Worm (Caenorhabditis elegans) whole organism, early embryonic: ENCODE data around the gene egl-13.

Experiments
- B0310.2 ChIP-seq: sonication (generic microtip); optimal IDR thresholded peaks from 2 replicates; lab custom pipeline; 2016; ENCODE audit warnings: mild to moderate bottlenecking, missing genetic modification characterization, missing compliant biosample characterization
- F13C5.2 ChIP-seq: sonication (generic microtip); optimal IDR thresholded peaks from 2 replicates; lab custom pipeline; 2017; ENCODE audit warnings: mild to moderate bottlenecking, missing genetic modification characterization, inconsistent platforms, missing compliant biosample characterization
- aly-1 ChIP-seq: sonication (generic microtip); optimal IDR thresholded peaks from 2 replicates; lab custom pipeline; 2016; ENCODE audit warnings: missing genetic modification characterization, missing compliant biosample characterization
- ama-1 ChIP-seq: fragments of 150-350 bp; optimal IDR thresholded peaks from 2 replicates; lab custom pipeline; 2014
- ceh-13 ChIP-seq: fragments of 200-800 bp; sonication (Bioruptor generic); optimal IDR thresholded peaks from 2 replicates; lab custom pipeline; 2018; ENCODE audit warnings: mild to moderate bottlenecking, missing genetic modification characterization, missing compliant biosample characterization
- ceh-36 ChIP-seq: sonication (generic microtip); optimal IDR thresholded peaks from 2 replicates; lab custom pipeline; 2016; ENCODE audit warnings: missing genetic modification characterization, inconsistent platforms, missing compliant biosample characterization
- ets-7 ChIP-seq: sonication (generic microtip); optimal IDR thresholded peaks from 2 replicates; lab custom pipeline; 2016; ENCODE audit warnings: missing genotype, missing genetic modification characterization, missing compliant biosample characterization
- flt-1 ChIP-seq: fragments of 200-800 bp; sonication (Bioruptor generic); IDR thresholded peaks from 2 replicates; pipeline ENCODE4 v1.3.6; 2022; ENCODE audit warnings: missing genetic modification characterization, missing compliant biosample characterization
- hmbx-1 ChIP-seq: sonication (generic microtip); optimal IDR thresholded peaks from 2 replicates; lab custom pipeline; 2016; ENCODE audit warnings: mild to moderate bottlenecking, missing genetic modification characterization, missing compliant biosample characterization
- hmg-4 ChIP-seq: fragments of 200-800 bp; sonication (Bioruptor generic); optimal IDR thresholded peaks from 2 replicates; lab custom pipeline; 2018; ENCODE audit warnings: mild to moderate bottlenecking, missing genetic modification characterization, missing compliant biosample characterization
- hnd-1 ChIP-seq: sonication (generic microtip); optimal IDR thresholded peaks from 2 replicates; lab custom pipeline; 2016; ENCODE audit warnings: missing genetic modification characterization, missing compliant biosample characterization
- pes-1 ChIP-seq: fragments of 200-800 bp; sonication (Bioruptor generic); IDR thresholded peaks from 2 replicates; pipeline ENCODE4 v1.3.6; 2022; ENCODE audit warnings: missing genetic modification reagents, missing genetic modification characterization, missing compliant biosample characterization
- scrt-1 ChIP-seq: fragments of 200-800 bp; sonication (Bioruptor generic); IDR thresholded peaks from 2 replicates; pipeline ENCODE4 v1.3.6; 2022; ENCODE audit warnings: missing genetic modification characterization, missing compliant biosample characterization
- sea-1 ChIP-seq: fragments of 200-800 bp; sonication (Bioruptor generic); conservative IDR thresholded peaks from 2 replicates; pipeline ENCODE4 v1.3.6; 2022; ENCODE audit warnings: missing genetic modification characterization, missing compliant biosample characterization
- tbx-11 ChIP-seq: fragments of 200-800 bp; sonication (Bioruptor generic); IDR thresholded peaks from 2 replicates; pipeline ENCODE4 v1.3.6; 2022; ENCODE audit warnings: missing genetic modification characterization, missing compliant biosample characterization
- tbx-37 ChIP-seq: fragments of 200-800 bp; sonication (Bioruptor generic); conservative IDR thresholded peaks from 2 replicates; pipeline ENCODE4 v1.3.6; 2022; ENCODE audit warnings: missing genetic modification reagents, missing genetic modification characterization, missing compliant biosample characterization
- tra-4 ChIP-seq: sonication (generic microtip); optimal IDR thresholded peaks from 2 replicates; lab custom pipeline; 2017; ENCODE audit warnings: missing genetic modification characterization, missing compliant biosample characterization

egl-13 gene

DNA sequence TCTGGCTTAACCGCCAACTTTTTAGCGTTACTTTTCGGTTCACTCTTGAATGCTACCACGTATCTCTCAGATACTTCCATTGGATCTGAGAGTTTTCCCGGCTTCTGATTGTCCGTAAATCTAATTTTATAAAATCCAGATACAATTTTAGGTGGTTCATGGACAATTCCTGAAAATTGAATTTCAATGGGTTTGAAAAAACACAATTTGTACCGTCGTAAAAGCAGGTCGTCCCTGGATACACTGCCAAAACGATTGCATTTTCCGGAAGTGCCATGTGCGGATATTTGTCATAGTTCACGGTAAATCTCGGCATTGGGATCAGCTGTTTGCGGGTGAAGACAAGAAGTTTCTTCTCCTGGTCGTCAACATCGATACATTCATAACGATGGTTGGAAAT lies 24.1 kb upstream of the egl-13 start:
- TF ChIP-seq tbx-37 (GFP tag; lab: Robert Waterston, UW) (no peak), hmg-4 (GFP tag; lab: Kevin White, UChicago) (no peak), hnd-1 (no peak), ceh-36 (tag; lab: Kevin White, UChicago) (no peak), hmbx-1 (no peak), pes-1 (no peak), F13C5.2 (tag; lab: Kevin White, UChicago) (no peak), tbx-11 (GFP tag; lab: Robert Waterston, UW) (no peak), ama-1 (no peak), scrt-1 (GFP tag; lab: Robert Waterston, UW) (no peak), sea-1 (GFP tag; lab: Robert Waterston, UW) (no peak)

DNA sequence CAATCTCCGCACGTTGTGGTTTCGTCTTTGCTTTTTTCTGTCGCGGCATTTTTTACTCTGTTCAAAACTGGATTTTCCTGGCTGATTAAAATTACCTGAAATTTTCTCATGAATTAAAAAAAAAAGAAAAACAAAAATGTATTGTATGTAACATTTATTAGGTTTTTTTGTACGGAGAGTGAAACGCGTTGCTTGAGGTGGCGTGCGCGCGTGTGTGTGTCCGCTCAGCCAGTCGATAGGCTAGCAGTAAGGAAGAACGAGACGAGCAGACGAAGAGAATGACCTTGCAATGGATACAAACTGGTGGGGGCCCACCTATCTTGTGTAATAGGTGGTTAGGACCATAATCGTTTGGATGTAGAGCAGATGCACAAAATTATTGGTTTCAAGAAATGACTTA lies 22.3 kb upstream of the egl-13 start, which contains the start of gene T22B7.4:
TSS of gene T22B7.4 (minus strand) at position 101 of the 400 bp plus-strand sequence.
- no peak for TF ChIP-seq ceh-13 (GFP tag; lab: Kevin White, UChicago)
- no peak for TF ChIP-seq scrt-1 (GFP tag; lab: Robert Waterston, UW)
- TF ChIP-seq hmbx-1: no peak
- TF ChIP-seq hmg-4 (GFP tag; lab: Kevin White, UChicago): peak; percentile 49
- TF ChIP-seq hnd-1: no peak

- TF ChIP-seq aly-1: no peak
- no peak for TF ChIP-seq pes-1
- no peak for TF ChIP-seq ceh-13 (GFP tag; lab: Kevin White, UChicago)
These were observed 19.5 kb upstream of the egl-13 start for ce11 chrX:5644112-5644511.

- TF ChIP-seq F13C5.2 (tag; lab: Kevin White, UChicago) (no peak), ama-1 (no peak), ceh-13 (GFP tag; lab: Kevin White, UChicago) (no peak), pes-1 (no peak), sea-1 (GFP tag; lab: Robert Waterston, UW) (no peak), tbx-37 (GFP tag; lab: Robert Waterston, UW) (no peak), hnd-1 (no peak), B0310.2 (tag; lab: Kevin White, UChicago) (no peak), ceh-36 (tag; lab: Kevin White, UChicago) (no peak), hmg-4 (GFP tag; lab: Kevin White, UChicago) (no peak), tbx-11 (GFP tag; lab: Robert Waterston, UW) (no peak), ets-7 (tag; lab: Kevin White, UChicago) (no peak)
These were observed 18.0 kb upstream of the egl-13 start for ce11 chrX:5645606-5646005.

- TF ChIP-seq hmg-4 (GFP tag; lab: Kevin White, UChicago) (no peak), ceh-36 (tag; lab: Kevin White, UChicago) (no peak), F13C5.2 (tag; lab: Kevin White, UChicago) (no peak), B0310.2 (tag; lab: Kevin White, UChicago) (no peak), hmbx-1 (no peak), hnd-1 (no peak), aly-1 (no peak), sea-1 (GFP tag; lab: Robert Waterston, UW) (no peak), ets-7 (tag; lab: Kevin White, UChicago) (no peak), tbx-11 (GFP tag; lab: Robert Waterston, UW) (no peak)
These were observed 16.6 kb upstream of the egl-13 start, which contains the start of gene T22B7.3 for ce11 chrX:5646951-5647423. T22B7.3 (plus strand) TSS chrX:5647373.

- TF ChIP-seq tbx-37 (GFP tag; lab: Robert Waterston, UW): no peak
- no peak for TF ChIP-seq scrt-1 (GFP tag; lab: Robert Waterston, UW)
- no peak for TF ChIP-seq ceh-13 (GFP tag; lab: Kevin White, UChicago)
- no peak for TF ChIP-seq ama-1
- no peak for TF ChIP-seq aly-1
These were observed 15.8 kb upstream of the egl-13 start, which contains the start of gene srv-7 for ce11 chrX:5647884-5648283. srv-7 (minus strand) TSS chrX:5647984.

DNA sequence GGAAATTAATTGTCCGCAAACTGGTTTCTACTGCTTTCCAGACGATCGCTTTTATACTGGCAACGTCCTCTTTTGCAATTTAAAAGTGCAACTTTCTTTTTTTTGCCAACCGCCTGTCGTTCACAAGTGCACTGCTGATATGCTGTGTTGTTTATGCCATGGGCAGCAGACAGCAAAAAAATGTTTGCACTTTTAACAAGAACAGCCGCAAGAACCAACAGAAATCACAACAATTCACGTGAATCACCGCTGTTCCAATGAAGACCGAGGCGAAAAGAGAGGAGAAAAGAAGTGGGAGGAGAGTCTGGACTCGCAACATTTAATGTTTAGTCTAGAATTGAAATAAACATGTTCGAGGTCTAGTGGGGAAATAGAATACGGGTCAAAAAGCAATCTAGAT lies 9.8 kb upstream of the egl-13 start, which contains the start of gene T22B7.7:
TSS of gene T22B7.7 (minus strand) at position 262 of the 400 bp plus-strand sequence.
- TF ChIP-seq pes-1 (no peak), B0310.2 (tag; lab: Kevin White, UChicago) (no peak), ceh-36 (tag; lab: Kevin White, UChicago) (no peak), ama-1 (no peak), tra-4 (no peak), tbx-37 (GFP tag; lab: Robert Waterston, UW) (no peak)

- TF ChIP-seq F13C5.2 (tag; lab: Kevin White, UChicago) (no peak), ama-1 (no peak), tra-4 (no peak), ets-7 (tag; lab: Kevin White, UChicago) (no peak)
These were observed 8.0 kb upstream of the egl-13 start for ce11 chrX:5655601-5656000.

DNA sequence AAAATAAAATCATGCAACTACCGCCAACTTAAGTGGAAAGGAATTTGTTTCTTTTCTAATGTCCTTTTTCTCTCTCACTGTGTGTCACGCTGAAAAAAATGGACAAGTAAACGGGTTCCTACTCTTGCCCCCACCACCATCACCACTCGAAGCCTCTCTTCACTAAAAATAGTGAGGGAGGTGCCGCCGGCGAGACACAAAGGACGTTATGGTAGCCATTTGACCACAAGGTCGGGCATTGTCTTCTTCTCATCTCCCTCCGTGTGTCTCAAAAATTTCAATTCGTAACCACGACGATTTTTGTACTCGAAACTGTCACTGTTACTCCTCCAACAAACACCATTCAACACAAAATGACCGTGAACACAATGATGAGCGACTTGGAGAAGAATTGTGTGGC lies 4.0 kb upstream of the egl-13 start, which contains the start of gene T22B7.22:
TSS of gene T22B7.22 (plus strand) at position 354 of the 400 bp plus-strand sequence.
- no peak for TF ChIP-seq flt-1 (GFP tag; lab: Robert Waterston, UW)
- no peak for TF ChIP-seq aly-1
- no peak for TF ChIP-seq tbx-37 (GFP tag; lab: Robert Waterston, UW)
- no peak for TF ChIP-seq hnd-1
- no peak for TF ChIP-seq pes-1
- no peak for TF ChIP-seq scrt-1 (GFP tag; lab: Robert Waterston, UW)
- TF ChIP-seq ceh-13 (GFP tag; lab: Kevin White, UChicago): no peak
- no peak for TF ChIP-seq tbx-11 (GFP tag; lab: Robert Waterston, UW)
- no peak for TF ChIP-seq hmg-4 (GFP tag; lab: Kevin White, UChicago)
